Fruit fly (Drosophila melanogaster): ENCODE measurements around the gene CG43098.

CG43098 gene

DNA sequence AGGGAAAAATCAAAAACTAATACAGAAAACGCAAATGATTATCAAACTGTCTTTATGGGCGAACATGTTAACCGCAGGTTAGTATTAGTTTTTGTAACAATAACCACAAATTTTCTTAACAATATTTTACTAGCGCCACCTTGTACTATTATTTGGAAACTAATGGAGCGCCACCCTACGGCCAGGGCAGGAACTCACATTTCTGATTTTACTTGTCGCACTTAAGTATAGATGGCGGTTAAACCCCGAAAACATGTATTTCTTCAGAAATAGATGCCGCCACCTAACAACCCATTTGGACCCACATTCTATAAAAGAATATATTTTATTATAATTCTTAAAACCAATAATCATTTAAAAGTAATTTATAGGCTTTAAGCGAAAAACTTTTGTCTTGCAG, 42.5 kb upstream of the CG43098 start (continued):
- TF ChIP-seq Xrp1 (GFP tag; IDR thresholded peaks at IDR 0.05) (0 out of 2 replicates have a peak, but pooled peaks have one; percentile 30), danr (GFP tag; IDR thresholded peaks at IDR 0.05) (peak; percentile 58; the same call in 1 of the 2 replicates), CG30020 (tag; optimal IDR thresholded peaks at IDR 0.05) (no peak), en (GFP tag; optimal IDR thresholded peaks at IDR 0.05) (peak; percentile 47), fd64A (GFP tag; optimal IDR thresholded peaks at IDR 0.05) (no peak), sob (GFP tag; IDR thresholded peaks at IDR 0.05) (peak; percentile 84), Asciz (GFP tag; optimal IDR thresholded peaks at IDR 0.05) (no peak), btn (GFP tag; optimal IDR thresholded peaks at IDR 0.05) (peak; percentile 10), CG10366 (GFP tag; IDR thresholded peaks at IDR 0.05) (peak; percentile 84), unc-4 (GFP tag; IDR thresholded peaks at IDR 0.05; ENCODE audit: partially characterized antibody) (peak; percentile 26; the same call in 1 of the 2 replicates), ttk (GFP tag; IDR thresholded peaks at IDR 0.05) (peak; percentile 57), CG14667 (GFP tag; IDR thresholded peaks at IDR 0.05) (peak; percentile 75), ato (GFP tag; IDR thresholded peaks at IDR 0.05; ENCODE audit: partially characterized antibody) (no peak), slou (GFP tag; optimal IDR thresholded peaks at IDR 0.05) (peak; percentile 42), wdn (GFP tag; IDR thresholded peaks at IDR 0.05) (peak; percentile 64; the same call in 1 of the 2 replicates), CG13775 (GFP tag; optimal IDR thresholded peaks at IDR 0.05) (peak; percentile 59), ken (GFP tag; IDR thresholded peaks at IDR 0.05) (peak; percentile 84), sima (GFP tag; optimal IDR thresholded peaks at IDR 0.05) (peak; percentile 34), CG7928 (GFP tag; optimal IDR thresholded peaks at IDR 0.05) (no peak), Nf-YA (GFP tag; IDR thresholded peaks at IDR 0.05) (0 out of 2 replicates have a peak, but pooled peaks have one; percentile 35), fd102C (GFP tag; optimal IDR thresholded peaks at IDR 0.05) (peak; percentile 61), aop (GFP tag; IDR thresholded peaks at IDR 0.05) (0 out of 2 replicates have a peak, but pooled peaks have one; percentile 7), CG12391 (tag; optimal IDR thresholded peaks at IDR 0.05) (peak; percentile 69), bigmax (GFP tag; optimal IDR thresholded peaks at IDR 0.05) (peak; percentile 56), onecut (GFP tag; IDR thresholded peaks at IDR 0.05) (peak; percentile 77), Bdp1 (GFP tag; optimal IDR thresholded peaks at IDR 0.05) (peak; percentile 38), prd (optimal IDR thresholded peaks at IDR 0.05) (no peak), prd (GFP tag; IDR thresholded peaks at IDR 0.05) (peak; percentile 86), CG4424 (GFP tag; optimal IDR thresholded peaks at IDR 0.05) (peak; percentile 82), MBD-R2 (GFP tag; IDR thresholded peaks at IDR 0.05) (peak; percentile 28; the same call in 1 of the 2 replicates), CG12219 (GFP tag; optimal IDR thresholded peaks at IDR 0.05) (peak; percentile 28), rib (GFP tag; IDR thresholded peaks at IDR 0.05) (no peak), CG6654 (GFP tag; optimal IDR thresholded peaks at IDR 0.05) (peak; percentile 59), lov (optimal IDR thresholded peaks at IDR 0.05) (no peak), lov (GFP tag; IDR thresholded peaks at IDR 0.05) (peak; percentile 70), eve (GFP tag; optimal IDR thresholded peaks at IDR 0.05) (no peak), CG42726 (GFP tag; IDR thresholded peaks at IDR 0.05; ENCODE audit: partially characterized antibody) (peak; percentile 88), Hmx (GFP tag; optimal IDR thresholded peaks at IDR 0.05) (peak; percentile 15), bcd (GFP tag; optimal IDR thresholded peaks at IDR 0.05) (peak; percentile 81), z (GFP tag; IDR thresholded peaks at IDR 0.05) (no peak), HLHmδ (GFP tag; optimal IDR thresholded peaks at IDR 0.05) (no peak), nmo (GFP tag; optimal IDR thresholded peaks at IDR 0.05) (peak; percentile 80), CG2120 (GFP tag; optimal IDR thresholded peaks at IDR 0.05) (peak; percentile 86), D (optimal IDR thresholded peaks at IDR 0.05) (no peak), D (GFP tag; optimal IDR thresholded peaks at IDR 0.05) (peak; percentile 34), CG15073 (GFP tag; optimal IDR thresholded peaks at IDR 0.05) (peak; percentile 47), ranshi (GFP tag; IDR thresholded peaks at IDR 0.05) (peak; percentile 51; the same call in 1 of the 2 replicates), CG14050 (GFP tag; IDR thresholded peaks at IDR 0.05) (peak; percentile 51), gro (GFP tag; optimal IDR thresholded peaks at IDR 0.05) (peak; percentile 46), sens (GFP tag) (peak; percentile 64), wor (GFP tag; IDR thresholded peaks at IDR 0.05) (peak; percentile 38; the same call in 1 of the 2 replicates), mirr (GFP tag; optimal IDR thresholded peaks at IDR 0.05) (peak; percentile 41)

All from whole organism, embryonic.